ENCODE assay signal across 4 fruit fly cellular contexts in the genomic region with DNA sequence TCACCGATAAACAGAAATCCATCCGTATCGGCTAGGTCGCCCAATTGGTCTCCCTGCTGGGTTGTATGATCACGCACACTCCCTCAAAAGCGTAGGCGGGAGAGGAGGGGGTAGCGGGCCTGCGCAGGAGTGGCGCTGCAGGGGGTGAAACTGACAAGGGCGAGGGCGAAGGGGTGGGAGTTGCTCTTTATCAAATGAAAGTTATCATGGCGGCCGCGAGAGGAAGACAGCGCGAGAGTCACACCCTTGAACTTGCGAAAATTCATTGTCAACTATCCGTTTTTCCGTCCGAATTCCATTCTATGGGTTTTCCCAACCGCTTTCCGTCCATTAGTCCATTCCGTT.
TF ChIP-seq lines count a peak whose summit lies in the region.

No protein-coding gene starts in this region.

- no peak for TF ChIP-seq CTCF in whole organism, embryonic (GFP tag; optimal IDR thresholded peaks at IDR 0.05; lab: Kevin White, UChicago)

TF ChIP-seq in whole organism, adult, 20 proteins besides CTCF, POLR2A, EP300 and RAD21:
- TF ChIP-seq tj (GFP tag; optimal IDR thresholded peaks at IDR 0.05; lab: Kevin White, UChicago) = no peak
- peak; percentile 17 for TF ChIP-seq Crg-1 (GFP tag; optimal IDR thresholded peaks at IDR 0.05; lab: Kevin White, UChicago)

TF ChIP-seq in whole organism, embryonic, 481 proteins besides CTCF, POLR2A, EP300 and RAD21:
- TF ChIP-seq sug (tag; optimal IDR thresholded peaks at IDR 0.05; lab: Kevin White, UChicago) (peak; percentile 93), CG15479 (GFP tag; optimal IDR thresholded peaks at IDR 0.05; lab: Kevin White, UChicago) (peak; percentile 79), Med (GFP tag; lab: Kevin White, UChicago) (peak; percentile 38), CG17829 (tag; optimal IDR thresholded peaks at IDR 0.05; lab: Kevin White, UChicago) (no peak), CG4328 (GFP tag; optimal IDR thresholded peaks at IDR 0.05; lab: Kevin White, UChicago) (no peak), CG10267 (tag; optimal IDR thresholded peaks at IDR 0.05; lab: Kevin White, UChicago) (peak; percentile 42), CG1832 (GFP tag; optimal IDR thresholded peaks at IDR 0.05; lab: Kevin White, UChicago) (peak; percentile 46), so (GFP tag; IDR thresholded peaks at IDR 0.05; lab: Robert Waterston, UW) (no peak), trem (tag; optimal IDR thresholded peaks at IDR 0.05; lab: Kevin White, UChicago) (no peak), mld (GFP tag; IDR thresholded peaks at IDR 0.05; lab: Robert Waterston, UW; ENCODE audit: partially characterized antibody) (no peak), ewg (GFP tag; optimal IDR thresholded peaks at IDR 0.05; lab: Kevin White, UChicago) (peak; percentile 95), Asciz (GFP tag; optimal IDR thresholded peaks at IDR 0.05; lab: Kevin White, UChicago) (no peak), CG3065 (GFP tag; optimal IDR thresholded peaks at IDR 0.05; lab: Kevin White, UChicago) (peak; percentile 31), CG12071 (GFP tag; optimal IDR thresholded peaks at IDR 0.05; lab: Kevin White, UChicago) (peak; percentile 7), ind (GFP tag; optimal IDR thresholded peaks at IDR 0.05; lab: Kevin White, UChicago) (no peak), Hr78 (GFP tag; optimal IDR thresholded peaks at IDR 0.05; lab: Kevin White, UChicago) (peak in 1 of 2 experiments; percentile 33), CG9727 (GFP tag; optimal IDR thresholded peaks at IDR 0.05; lab: Kevin White, UChicago) (no peak), pros (GFP tag; optimal IDR thresholded peaks at IDR 0.05; lab: Kevin White, UChicago) (peak; percentile 40), ssp (GFP tag; IDR thresholded peaks at IDR 0.05; lab: Robert Waterston, UW) (no peak), grn (GFP tag; optimal IDR thresholded peaks at IDR 0.05; lab: Kevin White, UChicago) (peak; percentile 49), phol (tag; optimal IDR thresholded peaks at IDR 0.05; lab: Kevin White, UChicago) (peak; percentile 61)

TF ChIP-seq in whole organism, prepupa, 60 proteins besides CTCF, POLR2A, EP300 and RAD21:
- no peak for TF ChIP-seq CG6163 (GFP tag; IDR thresholded peaks at IDR 0.05; lab: Robert Waterston, UW)
- no peak for TF ChIP-seq cyc (GFP tag; optimal IDR thresholded peaks at IDR 0.05; lab: Kevin White, UChicago)
- TF ChIP-seq svp (GFP tag; lab: Kevin White, UChicago) = peak; percentile 76
- peak in 1 of 2 experiments; percentile 1 for TF ChIP-seq salr (GFP tag; optimal IDR thresholded peaks at IDR 0.05; lab: Kevin White, UChicago)
- TF ChIP-seq fd59A (GFP tag; optimal IDR thresholded peaks at IDR 0.05; lab: Kevin White, UChicago) = no peak
- peak; percentile 47 for TF ChIP-seq Eip78C (GFP tag; lab: Kevin White, UChicago)
- peak; percentile 6 for TF ChIP-seq CG32006 (GFP tag; optimal IDR thresholded peaks at IDR 0.05; lab: Kevin White, UChicago)
- peak; percentile 8 for TF ChIP-seq Blimp-1 (GFP tag; optimal IDR thresholded peaks at IDR 0.05; lab: Kevin White, UChicago)

TF ChIP-seq in whole organism, wandering third instar larva, 38 proteins besides CTCF, POLR2A, EP300 and RAD21:
- peak; percentile 4 for TF ChIP-seq dmrt93B (GFP tag; optimal IDR thresholded peaks at IDR 0.05; lab: Kevin White, UChicago)
- TF ChIP-seq lola (GFP tag; optimal IDR thresholded peaks at IDR 0.05; lab: Kevin White, UChicago) = no peak
- TF ChIP-seq Dif (GFP tag; optimal IDR thresholded peaks at IDR 0.05; lab: Kevin White, UChicago; ENCODE audit: partially characterized antibody) = peak; percentile 4
